Fruit fly (Drosophila melanogaster): Measurements from ENCODE around the gene Cpsf100.
A peak's percentile ranks its signal among the peaks of the same experiment; 100 is the strongest.

Cpsf100 gene

DNA sequence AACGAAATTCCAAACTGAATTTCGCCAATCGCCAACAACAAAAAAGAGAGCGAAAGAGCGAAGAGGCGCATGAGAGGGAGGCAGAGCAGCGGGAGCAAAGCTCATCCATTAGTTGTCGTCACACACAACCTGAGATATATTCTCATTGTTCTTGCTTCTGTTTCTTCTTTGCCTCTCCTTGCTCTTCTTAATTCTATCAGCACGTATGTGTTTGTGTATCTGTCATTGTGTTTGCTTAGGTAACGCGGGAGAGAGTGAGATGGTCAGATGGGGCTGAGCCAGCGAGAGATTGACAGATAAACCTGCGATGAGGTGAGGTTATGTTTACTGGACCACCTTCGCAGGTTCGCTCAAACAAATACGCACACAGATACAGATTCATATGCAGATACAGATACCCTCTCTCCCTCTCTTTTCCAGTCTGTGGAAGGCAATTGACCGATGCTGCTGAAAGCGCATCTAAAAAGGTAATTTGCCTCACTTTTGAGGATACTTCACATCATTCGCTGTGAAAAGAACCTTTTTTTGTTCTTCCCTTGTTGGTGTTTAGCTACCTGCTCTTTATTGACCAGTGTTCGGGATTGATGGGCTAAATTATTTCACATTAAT lies 39.7 kb downstream of the Cpsf100 start (continued):
- no peak for TF ChIP-seq tai (GFP tag; optimal IDR thresholded peaks at IDR 0.05)
- no peak for TF ChIP-seq dsf (GFP tag; optimal IDR thresholded peaks at IDR 0.05; ENCODE audit: borderline replicate concordance)

DNA sequence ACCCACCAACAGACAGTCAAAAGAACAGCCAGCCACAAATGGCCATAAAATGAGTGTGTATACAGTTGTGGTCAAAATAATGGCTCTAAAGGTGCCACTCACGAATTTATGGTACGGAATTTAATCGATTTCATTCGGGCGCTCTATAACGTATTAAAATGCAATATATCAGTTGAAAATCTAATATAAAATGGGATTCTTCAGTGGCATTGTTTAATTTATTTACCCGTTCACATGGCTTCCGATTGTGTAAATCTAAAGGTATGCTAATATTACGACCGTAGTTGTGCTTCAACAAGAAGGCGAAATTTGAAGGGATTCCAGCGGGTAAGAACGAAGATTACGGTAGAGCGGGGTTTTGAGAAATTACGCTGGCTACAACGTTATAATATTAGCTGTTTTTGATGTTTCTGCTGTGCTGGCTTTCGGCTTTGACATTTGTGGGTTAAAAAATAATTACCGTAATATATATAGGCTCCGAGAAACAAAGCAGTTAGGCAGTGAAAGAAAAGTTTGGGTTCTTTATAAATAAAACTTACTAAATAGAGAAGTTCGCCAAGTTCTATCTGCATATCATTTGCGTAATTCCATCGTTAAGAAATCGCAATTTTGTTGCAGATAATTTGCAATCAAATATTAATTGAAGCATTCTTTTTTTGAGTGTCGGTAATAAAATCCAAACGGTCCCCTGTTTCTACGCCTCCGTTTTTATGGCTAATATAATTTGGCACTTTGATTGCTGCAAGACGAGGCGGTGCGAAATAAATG lies 41.4 kb downstream of the Cpsf100 start:
- TF ChIP-seq OdsH (GFP tag; optimal IDR thresholded peaks at IDR 0.05) (peak; percentile 67), pan (optimal IDR thresholded peaks at IDR 0.05) (no peak), fru (GFP tag; optimal IDR thresholded peaks at IDR 0.05) (peak; percentile 59), Hr78 (GFP tag; optimal IDR thresholded peaks at IDR 0.05) (no peak), dl (GFP tag; optimal IDR thresholded peaks at IDR 0.05; ENCODE audit: insufficient read depth in 1 of 2, partially characterized antibody in 2 of 2) (no peak), sage (GFP tag; optimal IDR thresholded peaks at IDR 0.05) (no peak), foxo (GFP tag; optimal IDR thresholded peaks at IDR 0.05) (peak in 1 of 2 experiments; percentile 68), Hnf4 (GFP tag; optimal IDR thresholded peaks at IDR 0.05) (peak; percentile 74), HLH106 (tag; optimal IDR thresholded peaks at IDR 0.05) (peak; percentile 74), psq (GFP tag; optimal IDR thresholded peaks at IDR 0.05) (peak; percentile 51), Hr83 (GFP tag; optimal IDR thresholded peaks at IDR 0.05; ENCODE audit: poor library complexity, severe bottlenecking) (peak; percentile 39), dmrt93B (GFP tag; optimal IDR thresholded peaks at IDR 0.05) (peak; percentile 37), ey (GFP tag; optimal IDR thresholded peaks at IDR 0.05) (peak; percentile 81), Sp1 (GFP tag; optimal IDR thresholded peaks at IDR 0.05) (peak; percentile 76), Vsx2 (GFP tag; optimal IDR thresholded peaks at IDR 0.05; ENCODE audit: partially characterized antibody) (no peak), woc (GFP tag; optimal IDR thresholded peaks at IDR 0.05) (peak; percentile 75), Dfd (GFP tag; optimal IDR thresholded peaks at IDR 0.05) (no peak), br (GFP tag; optimal IDR thresholded peaks at IDR 0.05) (peak; percentile 68), Dif (GFP tag; optimal IDR thresholded peaks at IDR 0.05; ENCODE audit: partially characterized antibody) (no peak), CrebA (GFP tag; optimal IDR thresholded peaks at IDR 0.05; ENCODE audit: borderline replicate concordance) (no peak), jim (GFP tag; optimal IDR thresholded peaks at IDR 0.05) (no peak), dsf (GFP tag; optimal IDR thresholded peaks at IDR 0.05; ENCODE audit: borderline replicate concordance) (no peak), rgr (GFP tag; optimal IDR thresholded peaks at IDR 0.05) (peak; percentile 80), sv (GFP tag; optimal IDR thresholded peaks at IDR 0.05) (no peak), tai (GFP tag; optimal IDR thresholded peaks at IDR 0.05) (peak; percentile 68), N (GFP tag; optimal IDR thresholded peaks at IDR 0.05) (no peak), GATAd (GFP tag; optimal IDR thresholded peaks at IDR 0.05) (peak; percentile 48), Myc (optimal IDR thresholded peaks at IDR 0.05) (no peak), Rel (GFP tag; optimal IDR thresholded peaks at IDR 0.05) (no peak), Rel (tag; optimal IDR thresholded peaks at IDR 0.05) (peak; percentile 30), h (GFP tag; optimal IDR thresholded peaks at IDR 0.05) (peak; percentile 79), usp (GFP tag; optimal IDR thresholded peaks at IDR 0.05) (no peak), CG32264 (GFP tag; optimal IDR thresholded peaks at IDR 0.05) (peak; percentile 52), Abd-B (GFP tag; optimal IDR thresholded peaks at IDR 0.05) (no peak), Jra (GFP tag; optimal IDR thresholded peaks at IDR 0.05) (peak; percentile 59), lola (GFP tag; optimal IDR thresholded peaks at IDR 0.05) (no peak), brk (GFP tag; optimal IDR thresholded peaks at IDR 0.05) (peak; percentile 22), CG9705 (GFP tag; optimal IDR thresholded peaks at IDR 0.05) (no peak), Mio (GFP tag; optimal IDR thresholded peaks at IDR 0.05) (peak; percentile 42)
